Fruit fly (Drosophila melanogaster): ENCODE results near the gene fuss.

The fuss gene

DNA sequence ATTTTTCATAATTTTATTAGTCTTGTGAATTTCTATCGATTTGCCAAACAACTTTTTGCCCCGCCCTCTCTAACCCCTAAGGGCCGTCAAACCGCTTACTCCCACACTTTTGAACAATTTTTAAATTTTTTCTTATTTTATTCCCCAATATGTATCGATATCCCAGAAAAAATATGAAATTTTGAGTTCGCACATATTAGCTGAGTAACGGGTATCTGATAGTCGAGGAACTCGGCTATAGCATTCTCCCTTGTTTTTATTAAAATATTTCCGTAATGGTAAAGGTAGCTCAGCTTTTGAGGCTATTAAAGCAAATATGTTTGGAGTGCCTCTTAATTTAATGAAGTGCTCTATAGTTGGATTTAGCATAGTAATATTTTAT, 2.2 kb upstream of the fuss start:
- TF ChIP-seq EcR (GFP tag; optimal IDR thresholded peaks at IDR 0.05) (no peak), CG8478 (optimal IDR thresholded peaks at IDR 0.05) (no peak), Dll (optimal IDR thresholded peaks at IDR 0.05) (no peak), psq (optimal IDR thresholded peaks at IDR 0.05) (no peak), usp (GFP tag; optimal IDR thresholded peaks at IDR 0.05) (no peak), pan (optimal IDR thresholded peaks at IDR 0.05) (no peak)

DNA sequence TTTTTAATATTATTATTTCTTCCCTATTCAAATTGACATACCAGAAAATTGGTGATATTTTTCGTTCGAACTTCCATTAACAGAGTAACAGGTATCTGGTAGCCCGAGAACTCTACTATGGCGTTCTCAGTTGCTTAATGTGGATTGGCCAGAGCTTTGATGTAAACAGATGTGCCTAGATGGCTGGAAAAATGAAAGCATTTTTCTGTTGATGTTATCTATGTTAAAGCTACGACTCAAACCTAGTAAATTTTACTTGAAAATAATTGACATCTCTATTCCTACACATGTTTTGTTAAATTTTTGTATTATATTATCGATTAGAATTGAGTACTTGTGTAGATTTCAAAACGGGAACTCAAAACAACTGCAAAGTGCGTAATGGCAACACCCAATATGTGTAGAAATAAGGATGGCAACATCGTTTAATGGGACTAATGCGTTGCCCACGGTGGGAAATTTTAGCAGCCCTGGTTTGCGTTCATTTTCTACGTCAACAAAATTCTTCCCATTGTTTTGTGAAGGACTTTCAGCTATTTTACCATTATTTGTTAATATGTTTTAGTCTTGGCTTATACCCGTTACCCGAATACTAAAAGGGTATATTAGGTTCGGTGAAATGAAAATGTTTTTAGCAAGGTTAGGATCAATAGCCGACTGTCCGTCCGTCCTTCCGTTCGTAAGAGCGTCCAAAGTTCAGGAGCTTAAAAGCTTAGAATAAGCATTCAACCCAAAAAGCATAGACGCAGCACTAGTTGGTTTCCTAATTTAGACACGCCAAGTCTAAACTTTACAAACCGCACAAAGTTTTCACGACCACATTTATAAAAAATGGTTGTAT, 1.6 kb upstream of the fuss start:
- no peak for TF ChIP-seq psq (optimal IDR thresholded peaks at IDR 0.05)
- no peak for TF ChIP-seq EcR (GFP tag; optimal IDR thresholded peaks at IDR 0.05)
- TF ChIP-seq usp (GFP tag; optimal IDR thresholded peaks at IDR 0.05): no peak
- no peak for TF ChIP-seq CG8478 (optimal IDR thresholded peaks at IDR 0.05)
- TF ChIP-seq Dll (optimal IDR thresholded peaks at IDR 0.05): no peak

DNA sequence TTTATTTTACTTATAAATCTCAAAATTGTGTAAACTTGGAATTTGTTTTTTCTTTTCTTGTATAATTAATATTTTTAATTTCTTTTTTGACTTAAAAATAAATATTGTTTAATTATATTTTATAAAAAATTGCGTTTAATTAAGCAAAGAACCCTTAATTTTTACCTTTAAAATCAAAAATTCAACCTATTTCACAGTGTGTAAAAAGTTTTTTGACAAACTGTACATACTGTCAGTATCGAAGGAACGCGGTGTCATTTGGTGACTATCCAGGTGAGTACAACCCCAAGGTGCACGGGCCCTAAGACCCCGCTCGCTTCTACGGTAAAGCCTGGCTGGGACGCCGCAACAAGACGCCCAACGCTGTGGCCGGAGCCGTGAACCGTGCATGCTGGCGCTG, 1.7 kb downstream of the fuss start:
- no peak for TF ChIP-seq usp (GFP tag; optimal IDR thresholded peaks at IDR 0.05)
- TF ChIP-seq pan (optimal IDR thresholded peaks at IDR 0.05): no peak
- TF ChIP-seq CG8478 (optimal IDR thresholded peaks at IDR 0.05): no peak
- no peak for TF ChIP-seq Dll (optimal IDR thresholded peaks at IDR 0.05)
- no peak for TF ChIP-seq EcR (GFP tag; optimal IDR thresholded peaks at IDR 0.05)
- TF ChIP-seq psq (optimal IDR thresholded peaks at IDR 0.05): no peak

DNA sequence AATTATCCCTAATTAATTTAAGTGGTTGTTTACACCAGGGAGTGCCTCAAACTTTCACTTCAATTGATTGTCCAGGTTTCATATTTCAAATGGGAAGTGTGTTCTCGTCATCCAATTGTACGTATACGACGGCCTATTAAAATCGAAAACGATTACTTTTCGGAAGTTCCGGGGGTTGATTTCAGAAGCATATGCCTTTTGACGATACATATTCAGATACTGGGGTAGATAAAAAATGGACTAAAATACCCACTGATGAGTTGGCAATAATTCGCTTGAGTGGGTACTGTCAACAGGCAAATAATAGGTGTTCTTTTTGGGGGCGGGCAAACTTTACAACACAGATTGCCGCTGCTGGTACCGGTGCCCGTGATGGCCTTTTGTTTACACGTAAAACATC, 3.7 kb downstream of the fuss start:
- TF ChIP-seq psq (optimal IDR thresholded peaks at IDR 0.05): no peak
- no peak for TF ChIP-seq usp (GFP tag; optimal IDR thresholded peaks at IDR 0.05)

DNA sequence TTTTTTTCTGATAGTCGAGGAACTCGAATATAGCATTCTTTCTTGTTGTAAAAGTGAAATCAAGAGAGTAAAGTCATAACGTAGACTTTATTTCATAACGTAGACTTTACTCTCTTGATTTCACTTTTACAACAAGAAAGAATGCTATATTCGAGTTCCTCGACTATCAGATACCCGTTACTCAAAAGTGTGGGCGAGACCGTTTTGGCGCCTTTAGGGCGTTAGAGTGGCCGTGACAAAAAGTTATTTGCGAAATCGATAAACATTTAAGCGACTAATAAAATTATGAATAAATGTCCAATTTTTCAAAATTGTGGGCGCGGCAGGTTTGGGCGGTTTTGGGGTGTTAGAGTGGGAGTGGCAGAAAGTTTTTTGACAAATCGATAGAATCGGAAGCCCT, 7.2 kb downstream of the fuss start:
- TF ChIP-seq Dll (optimal IDR thresholded peaks at IDR 0.05) (no peak), EcR (GFP tag; optimal IDR thresholded peaks at IDR 0.05) (no peak), usp (GFP tag; optimal IDR thresholded peaks at IDR 0.05) (no peak), CG8478 (optimal IDR thresholded peaks at IDR 0.05) (no peak), pan (optimal IDR thresholded peaks at IDR 0.05) (no peak), psq (optimal IDR thresholded peaks at IDR 0.05) (no peak)

DNA sequence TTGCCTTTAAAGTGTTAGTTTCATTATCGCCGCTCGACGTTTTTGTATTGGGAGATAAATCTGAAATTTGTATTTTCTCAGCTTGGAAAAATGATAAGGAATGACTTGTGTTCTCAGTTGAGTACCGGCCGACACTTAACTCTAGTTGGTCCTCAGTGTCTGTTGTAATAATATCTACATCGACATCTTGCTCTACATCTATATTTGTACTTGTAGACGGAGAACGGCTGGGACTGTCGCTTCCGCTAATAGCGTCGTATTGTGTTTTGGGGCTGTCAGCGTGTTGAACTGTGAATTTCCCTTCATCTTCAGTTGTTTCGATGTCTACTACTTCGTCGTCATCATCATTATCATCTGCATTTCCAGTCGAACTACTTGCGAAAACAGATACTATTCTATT, 14.6 kb downstream of the fuss start:
- TF ChIP-seq Dll (optimal IDR thresholded peaks at IDR 0.05): no peak
- TF ChIP-seq usp (GFP tag; optimal IDR thresholded peaks at IDR 0.05): no peak
- no peak for TF ChIP-seq psq (optimal IDR thresholded peaks at IDR 0.05)
- no peak for TF ChIP-seq CG8478 (optimal IDR thresholded peaks at IDR 0.05)
- TF ChIP-seq pan (optimal IDR thresholded peaks at IDR 0.05): no peak
- TF ChIP-seq EcR (GFP tag; optimal IDR thresholded peaks at IDR 0.05): no peak

DNA sequence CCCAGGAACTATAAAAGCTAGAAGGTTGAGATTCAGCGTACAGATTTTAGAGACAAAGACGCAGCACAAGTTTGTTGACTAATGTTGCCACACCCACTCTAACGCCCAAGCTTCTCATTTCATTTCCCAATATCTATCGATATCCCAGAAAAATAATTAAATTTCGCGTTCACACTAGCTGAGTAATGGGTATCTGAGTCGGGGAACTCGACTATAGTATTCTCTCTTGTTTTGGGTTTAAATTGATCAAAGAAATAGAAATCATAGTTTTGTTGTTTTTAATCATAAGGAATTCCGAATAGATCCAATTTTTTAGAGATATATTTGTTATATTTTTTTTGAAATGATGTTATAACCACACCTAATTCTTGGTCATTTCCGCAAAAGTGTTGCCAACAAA, 15.1 kb downstream of the fuss start:
- TF ChIP-seq CG8478 (optimal IDR thresholded peaks at IDR 0.05): no peak
- no peak for TF ChIP-seq EcR (GFP tag; optimal IDR thresholded peaks at IDR 0.05)
- no peak for TF ChIP-seq Dll (optimal IDR thresholded peaks at IDR 0.05)
- no peak for TF ChIP-seq usp (GFP tag; optimal IDR thresholded peaks at IDR 0.05)
- TF ChIP-seq pan (optimal IDR thresholded peaks at IDR 0.05): no peak
- TF ChIP-seq psq (optimal IDR thresholded peaks at IDR 0.05): no peak

DNA sequence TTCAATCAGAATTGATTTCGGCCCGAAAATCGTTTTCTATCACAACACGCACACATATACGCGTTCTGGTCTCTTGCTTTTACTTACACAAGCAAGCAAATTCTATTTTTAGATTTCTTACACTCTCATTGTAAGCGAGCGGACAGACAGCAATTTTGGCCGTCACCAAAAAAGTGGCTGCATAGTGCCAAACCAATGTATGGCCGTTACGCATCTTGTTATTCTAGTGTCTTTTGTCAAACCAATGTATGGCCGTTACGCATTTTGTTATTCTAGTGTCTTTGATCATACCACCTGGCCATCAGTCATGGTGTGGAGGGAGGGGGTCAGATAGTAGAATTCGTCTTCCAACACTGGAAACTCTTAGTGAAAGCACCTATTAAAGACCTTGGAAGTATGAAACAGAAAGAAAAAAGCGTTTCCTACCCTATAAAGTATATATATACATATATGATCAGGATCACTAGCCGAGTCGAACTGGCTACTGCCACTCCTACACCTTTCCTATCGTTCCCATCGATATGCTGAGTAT, 17.2 kb downstream of the fuss start:
- TF ChIP-seq EcR (GFP tag; optimal IDR thresholded peaks at IDR 0.05) (no peak), pan (optimal IDR thresholded peaks at IDR 0.05) (no peak), Dll (optimal IDR thresholded peaks at IDR 0.05) (no peak), CG8478 (optimal IDR thresholded peaks at IDR 0.05) (no peak), psq (optimal IDR thresholded peaks at IDR 0.05) (no peak), usp (GFP tag; optimal IDR thresholded peaks at IDR 0.05) (no peak)

DNA sequence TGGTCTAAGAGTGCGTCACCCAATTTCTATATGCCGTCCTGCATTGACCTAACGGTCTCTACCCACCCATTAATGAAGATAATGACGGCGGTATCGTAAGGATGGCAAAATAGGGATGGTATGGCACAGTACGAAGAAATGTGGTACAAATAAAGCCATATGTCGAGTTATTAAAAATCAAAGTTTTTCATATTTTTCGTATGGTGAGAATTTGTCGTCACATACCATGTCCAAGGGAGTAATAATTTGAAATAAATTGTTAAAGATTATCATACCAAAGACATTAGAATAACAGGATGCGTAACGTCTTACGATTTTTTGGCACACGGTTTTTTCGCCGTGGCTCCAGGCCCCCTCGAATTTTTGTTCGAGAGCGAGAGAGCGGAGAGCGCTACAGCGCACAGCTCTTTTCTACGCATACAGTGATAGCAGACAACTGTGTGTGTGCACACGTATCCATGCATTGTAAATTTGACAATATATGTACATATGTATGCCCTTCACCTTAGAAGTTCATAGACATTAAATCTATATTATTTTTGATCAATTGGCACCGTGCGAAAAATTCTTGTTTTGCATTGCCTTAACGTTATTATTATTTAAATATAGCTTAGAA, 18.3 kb downstream of the fuss start:
- TF ChIP-seq pan (optimal IDR thresholded peaks at IDR 0.05) (no peak), Dll (optimal IDR thresholded peaks at IDR 0.05) (no peak), CG8478 (optimal IDR thresholded peaks at IDR 0.05) (no peak), usp (GFP tag; optimal IDR thresholded peaks at IDR 0.05) (no peak), EcR (GFP tag; optimal IDR thresholded peaks at IDR 0.05) (no peak), psq (optimal IDR thresholded peaks at IDR 0.05) (no peak)

DNA sequence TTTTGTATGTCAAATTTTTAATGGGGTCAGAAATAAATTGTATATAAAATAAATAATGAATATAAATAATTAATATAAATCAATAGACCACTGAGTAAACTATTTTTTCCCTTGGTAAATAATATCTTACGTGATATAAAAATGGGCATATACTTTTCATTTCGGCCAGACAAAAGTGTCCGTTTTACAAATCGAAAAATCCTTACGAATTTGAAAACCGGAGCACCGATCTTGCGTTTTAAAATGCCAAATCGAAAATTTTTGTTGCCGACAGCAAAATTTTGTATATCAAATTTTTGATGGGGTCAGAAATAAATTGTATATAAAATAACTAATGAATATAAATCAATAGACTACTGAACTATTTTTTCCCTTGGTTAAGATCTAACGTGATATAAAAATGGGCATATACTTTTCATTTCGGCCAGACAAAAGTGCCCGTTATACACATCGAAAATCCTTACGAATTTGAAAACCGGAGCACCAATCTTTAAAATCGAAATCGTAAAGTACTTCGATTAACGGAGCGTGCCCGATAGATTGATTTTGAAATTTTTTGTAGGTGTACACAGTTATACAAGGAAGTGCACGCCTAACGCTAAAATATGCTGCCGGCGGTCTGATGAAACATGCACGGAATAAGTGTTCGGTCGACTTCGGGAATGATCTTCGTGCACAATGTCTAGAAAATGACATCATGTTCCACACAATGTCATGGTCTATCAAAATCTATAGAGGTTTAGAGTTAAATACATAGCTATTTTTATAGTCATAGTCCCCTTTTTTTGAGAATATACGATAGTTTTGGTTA, 19.0 kb downstream of the fuss start:
- TF ChIP-seq Dll (optimal IDR thresholded peaks at IDR 0.05): no peak
- no peak for TF ChIP-seq CG8478 (optimal IDR thresholded peaks at IDR 0.05)
- TF ChIP-seq psq (optimal IDR thresholded peaks at IDR 0.05): no peak
- TF ChIP-seq pan (optimal IDR thresholded peaks at IDR 0.05): no peak
- TF ChIP-seq EcR (GFP tag; optimal IDR thresholded peaks at IDR 0.05): no peak
- no peak for TF ChIP-seq usp (GFP tag; optimal IDR thresholded peaks at IDR 0.05)

DNA sequence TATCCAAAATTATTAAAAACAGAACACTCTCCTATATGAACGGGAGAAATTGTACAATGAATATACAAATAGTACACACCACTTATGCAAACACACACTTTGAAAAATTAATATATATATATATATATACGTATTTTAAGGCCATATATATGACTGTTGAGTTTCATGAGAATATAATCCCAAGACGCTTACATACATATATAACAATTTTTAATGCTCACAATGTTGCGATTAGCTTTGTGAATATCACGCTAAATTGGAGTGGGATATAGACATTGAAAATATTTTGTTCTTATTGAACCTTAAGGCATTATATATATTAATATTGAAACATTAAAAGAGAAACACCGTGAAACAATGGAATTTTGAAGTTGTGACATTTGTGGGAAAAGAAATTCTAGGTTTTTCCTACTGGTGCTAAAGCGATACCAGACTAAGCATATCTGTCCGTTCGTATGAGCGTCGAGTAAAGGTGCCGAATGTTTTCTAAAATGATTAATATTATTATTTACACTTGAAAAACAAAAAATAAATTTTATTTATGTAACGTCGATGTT, 20.1 kb downstream of the fuss start, which contains the start of gene 4E-T:
4E-T (minus strand) TSS at position 300 of the 557 bp plus-strand sequence.
- TF ChIP-seq pan (optimal IDR thresholded peaks at IDR 0.05) (no peak), psq (optimal IDR thresholded peaks at IDR 0.05) (no peak), CG8478 (optimal IDR thresholded peaks at IDR 0.05) (no peak), usp (GFP tag; optimal IDR thresholded peaks at IDR 0.05) (no peak), Dll (optimal IDR thresholded peaks at IDR 0.05) (no peak), EcR (GFP tag; optimal IDR thresholded peaks at IDR 0.05) (no peak)
